Fruit fly (Drosophila melanogaster): ENCODE measurements around the gene CG32655.

The CG32655 gene

dm6 chrX:12235777-12236176 is at the start of gene CG32655:
CG32655 (minus strand) TSS chrX:12235877.
- no peak for TF ChIP-seq Vsx1 (GFP tag; optimal IDR thresholded peaks at IDR 0.05)
- no peak for TF ChIP-seq CG10431 (GFP tag; optimal IDR thresholded peaks at IDR 0.05)
- no peak for TF ChIP-seq CG30403 (GFP tag; optimal IDR thresholded peaks at IDR 0.05)
- TF ChIP-seq Ets65A (GFP tag): no peak
- no peak for TF ChIP-seq cwo (GFP tag; optimal IDR thresholded peaks at IDR 0.05)
- TF ChIP-seq gro (GFP tag; optimal IDR thresholded peaks at IDR 0.05): no peak
- TF ChIP-seq ssp (GFP tag; IDR thresholded peaks at IDR 0.05): no peak
- TF ChIP-seq B-H2 (GFP tag; optimal IDR thresholded peaks at IDR 0.05): no peak
- TF ChIP-seq Atf-2 (GFP tag; optimal IDR thresholded peaks at IDR 0.05): no peak
- TF ChIP-seq CG9797 (GFP tag; optimal IDR thresholded peaks at IDR 0.05): no peak
- no peak for TF ChIP-seq sd (tag; optimal IDR thresholded peaks at IDR 0.05)
- no peak for TF ChIP-seq CG14965 (GFP tag; optimal IDR thresholded peaks at IDR 0.05; ENCODE audit: borderline replicate concordance)
- no peak for TF ChIP-seq ap (GFP tag; IDR thresholded peaks at IDR 0.05)
- no peak for TF ChIP-seq klu (GFP tag; IDR thresholded peaks at IDR 0.05)
- no peak for TF ChIP-seq Elba2 (GFP tag; optimal IDR thresholded peaks at IDR 0.05)
- TF ChIP-seq CG10959 (GFP tag; IDR thresholded peaks at IDR 0.05): no peak
- no peak for TF ChIP-seq CG10979 (tag; optimal IDR thresholded peaks at IDR 0.05)
- TF ChIP-seq Hsf (GFP tag; optimal IDR thresholded peaks at IDR 0.05): no peak
- no peak for TF ChIP-seq CG12391 (tag; optimal IDR thresholded peaks at IDR 0.05)
- TF ChIP-seq CG4730 (GFP tag; IDR thresholded peaks at IDR 0.05): no peak

dm6 chrX:12276663-12277062 is 41.0 kb upstream of the CG32655 start:
- TF ChIP-seq CG7357 (GFP tag; IDR thresholded peaks at IDR 0.05): no peak
- TF ChIP-seq Hr39 (optimal IDR thresholded peaks at IDR 0.05): no peak
- TF ChIP-seq CG32532 (GFP tag; IDR thresholded peaks at IDR 0.05): no peak
- no peak for TF ChIP-seq Dp (GFP tag; optimal IDR thresholded peaks at IDR 0.05)
- TF ChIP-seq CG12071 (GFP tag; optimal IDR thresholded peaks at IDR 0.05): no peak
- TF ChIP-seq CG31388 (GFP tag; optimal IDR thresholded peaks at IDR 0.05): no peak
- no peak for TF ChIP-seq CG8359 (GFP tag; optimal IDR thresholded peaks at IDR 0.05; ENCODE audit: borderline replicate concordance)
- TF ChIP-seq kni (GFP tag; optimal IDR thresholded peaks at IDR 0.05): no peak
- TF ChIP-seq jing (GFP tag; optimal IDR thresholded peaks at IDR 0.05): no peak
- 0 out of 2 replicates have a peak, but pooled peaks have one; percentile 10 for TF ChIP-seq CG31441 (GFP tag; IDR thresholded peaks at IDR 0.05)
- peak; percentile 65 for TF ChIP-seq CG7271 (tag; optimal IDR thresholded peaks at IDR 0.05)
- TF ChIP-seq CG1603 (tag; optimal IDR thresholded peaks at IDR 0.05): peak; percentile 11
- no peak for TF ChIP-seq B-H1 (GFP tag; IDR thresholded peaks at IDR 0.05)
- no peak for TF ChIP-seq da (GFP tag; optimal IDR thresholded peaks at IDR 0.05)
- TF ChIP-seq Nf-YC (tag; optimal IDR thresholded peaks at IDR 0.05): no peak
- TF ChIP-seq bcd (GFP tag; optimal IDR thresholded peaks at IDR 0.05): no peak
- no peak for TF ChIP-seq CG2712 (tag; optimal IDR thresholded peaks at IDR 0.05)
- no peak for TF ChIP-seq Ssrp (tag; optimal IDR thresholded peaks at IDR 0.05)
- TF ChIP-seq tll (GFP tag; optimal IDR thresholded peaks at IDR 0.05): peak in 1 of 2 experiments; percentile 78
- no peak for TF ChIP-seq CG8944 (GFP tag; optimal IDR thresholded peaks at IDR 0.05)
- TF ChIP-seq CG6689 (GFP tag; IDR thresholded peaks at IDR 0.05): no peak
- no peak for TF ChIP-seq eve (GFP tag; optimal IDR thresholded peaks at IDR 0.05)
- TF ChIP-seq sens (GFP tag): peak; percentile 79
- TF ChIP-seq CG10267 (tag; optimal IDR thresholded peaks at IDR 0.05): no peak
- no peak for TF ChIP-seq Oaz (GFP tag; IDR thresholded peaks at IDR 0.05)
- no peak for TF ChIP-seq knrl (GFP tag; IDR thresholded peaks at IDR 0.05; ENCODE audit: partially characterized antibody)
- no peak for TF ChIP-seq Fer2 (tag; optimal IDR thresholded peaks at IDR 0.05)
- TF ChIP-seq so (GFP tag; IDR thresholded peaks at IDR 0.05): no peak
- no peak for TF ChIP-seq CG13775 (GFP tag; optimal IDR thresholded peaks at IDR 0.05)
- TF ChIP-seq Hmr (GFP tag; optimal IDR thresholded peaks at IDR 0.05): no peak
- TF ChIP-seq toy (GFP tag; IDR thresholded peaks at IDR 0.05): no peak
- no peak for TF ChIP-seq CG8478 (optimal IDR thresholded peaks at IDR 0.05)
- no peak for TF ChIP-seq CG30431 (GFP tag; optimal IDR thresholded peaks at IDR 0.05)

Measured in whole organism, embryonic.